Fruit fly (Drosophila melanogaster): ENCODE measurements around the gene Adk1.
A peak's percentile ranks its signal among the peaks of the same experiment; 100 is the strongest.

The Adk1 gene

DNA sequence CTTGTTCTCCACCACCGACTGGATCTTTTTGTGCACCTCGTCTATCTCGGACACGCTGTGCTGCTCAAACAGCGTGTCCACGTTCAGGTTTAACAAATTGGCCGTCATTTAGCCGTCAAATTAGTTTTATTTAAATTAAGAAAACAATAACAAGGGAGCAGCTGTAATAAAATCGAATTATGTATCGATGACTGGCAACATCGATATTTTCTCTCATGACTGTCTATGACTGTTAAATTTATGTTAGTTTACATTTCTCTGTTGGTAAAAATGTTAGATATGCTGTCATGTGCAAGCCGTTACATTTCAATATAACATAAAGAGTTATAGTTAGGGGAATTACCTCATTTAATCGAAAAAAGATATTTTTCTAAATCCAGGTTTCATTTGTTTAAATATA, 21.8 kb downstream of the Adk1 start, which contains the start of gene Cog1 (continued):
- TF ChIP-seq CG2116 (GFP tag; optimal IDR thresholded peaks at IDR 0.05) = peak; percentile 83
- TF ChIP-seq Lim3 (GFP tag; IDR thresholded peaks at IDR 0.05) = no peak
- no peak for TF ChIP-seq fd96Cb (tag; optimal IDR thresholded peaks at IDR 0.05)
- peak; percentile 59 for TF ChIP-seq CG2129 (GFP tag; IDR thresholded peaks at IDR 0.05; ENCODE audit: partially characterized antibody)
- no peak for TF ChIP-seq CG4854 (GFP tag; optimal IDR thresholded peaks at IDR 0.05)
- no peak for TF ChIP-seq lbe (GFP tag; optimal IDR thresholded peaks at IDR 0.05)
- peak; percentile 75 for TF ChIP-seq Doc3 (GFP tag; IDR thresholded peaks at IDR 0.05; ENCODE audit: partially characterized antibody)
- TF ChIP-seq CG11247 (GFP tag; IDR thresholded peaks at IDR 0.05) = no peak
- TF ChIP-seq Bgb (GFP tag; IDR thresholded peaks at IDR 0.05; ENCODE audit: partially characterized antibody) = peak; percentile 70
- peak; percentile 64; the same call in 2 of the 3 replicates for TF ChIP-seq CG16813 (GFP tag; IDR thresholded peaks at IDR 0.05; ENCODE audit: partially characterized antibody)
- TF ChIP-seq CG4730 (GFP tag; IDR thresholded peaks at IDR 0.05) = no peak
- TF ChIP-seq run (tag; optimal IDR thresholded peaks at IDR 0.05) = no peak
- TF ChIP-seq pfk (GFP tag; optimal IDR thresholded peaks at IDR 0.05) = no peak
- TF ChIP-seq CG11085 (GFP tag; IDR thresholded peaks at IDR 0.05) = no peak
- TF ChIP-seq BEAF-32 (GFP tag; optimal IDR thresholded peaks at IDR 0.05) = peak; percentile 72
- TF ChIP-seq lab (GFP tag; optimal IDR thresholded peaks at IDR 0.05) = no peak
- peak in 1 of 2 experiments; percentile 77 for TF ChIP-seq crp (GFP tag; optimal IDR thresholded peaks at IDR 0.05)
- TF ChIP-seq Ssrp (tag; optimal IDR thresholded peaks at IDR 0.05) = no peak
- peak; percentile 73 for TF ChIP-seq bbx (GFP tag; IDR thresholded peaks at IDR 0.05; ENCODE audit: partially characterized antibody)
- TF ChIP-seq Dll (GFP tag; IDR thresholded peaks at IDR 0.05; ENCODE audit: partially characterized antibody) = peak; percentile 84
- peak; percentile 79 for TF ChIP-seq CG34224 (GFP tag; IDR thresholded peaks at IDR 0.05; ENCODE audit: partially characterized antibody)
- peak; percentile 78 for TF ChIP-seq Scr (GFP tag; IDR thresholded peaks at IDR 0.05; ENCODE audit: partially characterized antibody)
- peak; percentile 63; the same call in 2 of the 3 replicates for TF ChIP-seq HLH4C (GFP tag; IDR thresholded peaks at IDR 0.05; ENCODE audit: partially characterized antibody)
- no peak for TF ChIP-seq kay (GFP tag; optimal IDR thresholded peaks at IDR 0.05)
- no peak for TF ChIP-seq Camta (GFP tag; optimal IDR thresholded peaks at IDR 0.05)
- TF ChIP-seq Spps (tag; optimal IDR thresholded peaks at IDR 0.05) = no peak
- TF ChIP-seq MESR4 (GFP tag; optimal IDR thresholded peaks at IDR 0.05) = peak; percentile 67
- peak; percentile 53 for TF ChIP-seq vnd (GFP tag; IDR thresholded peaks at IDR 0.05; ENCODE audit: partially characterized antibody)
- no peak for TF ChIP-seq dan (GFP tag; IDR thresholded peaks at IDR 0.05)
- no peak for TF ChIP-seq CG16779 (GFP tag; IDR thresholded peaks at IDR 0.05)
- no peak for TF ChIP-seq CG3407 (GFP tag; optimal IDR thresholded peaks at IDR 0.05)
- TF ChIP-seq unc-4 (GFP tag; IDR thresholded peaks at IDR 0.05; ENCODE audit: partially characterized antibody) = peak; percentile 80
- TF ChIP-seq CG18764 (GFP tag; optimal IDR thresholded peaks at IDR 0.05) = no peak
- TF ChIP-seq toy (GFP tag; IDR thresholded peaks at IDR 0.05) = no peak
- no peak for TF ChIP-seq trh (GFP tag; optimal IDR thresholded peaks at IDR 0.05)
- no peak for TF ChIP-seq CG8388 (GFP tag; optimal IDR thresholded peaks at IDR 0.05)
- TF ChIP-seq hbn (GFP tag; IDR thresholded peaks at IDR 0.05; ENCODE audit: partially characterized antibody) = peak; percentile 76
- no peak for TF ChIP-seq CG8281 (tag; optimal IDR thresholded peaks at IDR 0.05)
- TF ChIP-seq Eip74EF (GFP tag; optimal IDR thresholded peaks at IDR 0.05) = no peak
- TF ChIP-seq fd3F (GFP tag; optimal IDR thresholded peaks at IDR 0.05) = no peak
- no peak for TF ChIP-seq slbo (GFP tag; IDR thresholded peaks at IDR 0.05)
- no peak for TF ChIP-seq CG3995 (GFP tag; optimal IDR thresholded peaks at IDR 0.05)
- TF ChIP-seq CG6272 (GFP tag; IDR thresholded peaks at IDR 0.05) = no peak
- TF ChIP-seq ham (GFP tag; IDR thresholded peaks at IDR 0.05) = no peak
- TF ChIP-seq Dp (GFP tag; optimal IDR thresholded peaks at IDR 0.05) = peak; percentile 5
- peak; percentile 39 for TF ChIP-seq inv (GFP tag; IDR thresholded peaks at IDR 0.05; ENCODE audit: partially characterized antibody)
- TF ChIP-seq stwl (tag; optimal IDR thresholded peaks at IDR 0.05) = peak; percentile 63
- TF ChIP-seq psq (GFP tag; optimal IDR thresholded peaks at IDR 0.05) = no peak
- TF ChIP-seq Dbx (GFP tag; IDR thresholded peaks at IDR 0.05) = no peak

Measured in whole organism, embryonic.